Fruit fly (Drosophila melanogaster): ENCODE data around the gene CG1662.

The CG1662 gene

DNA sequence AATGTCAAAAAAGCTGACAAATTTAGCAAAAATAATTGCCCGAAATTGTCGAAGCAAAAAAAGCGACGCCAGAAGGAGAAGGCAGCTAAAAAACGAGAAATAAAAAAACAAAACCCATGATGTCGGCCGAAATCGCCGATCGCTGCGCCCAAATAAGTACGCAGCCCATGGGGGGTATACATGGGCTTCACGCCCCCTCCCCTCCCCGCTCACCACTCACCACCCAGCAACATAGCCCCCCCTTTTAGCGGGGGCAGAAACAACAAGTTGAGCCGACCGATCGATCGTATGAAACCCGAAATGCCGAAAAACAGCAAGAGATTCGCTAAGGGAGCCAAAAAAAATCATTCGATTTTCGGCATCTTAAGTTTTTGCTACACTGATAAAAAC, 8.6 kb downstream of the CG1662 start (continued):
- TF ChIP-seq CG18262 (tag; optimal IDR thresholded peaks at IDR 0.05), result no peak
- TF ChIP-seq CG10267 (tag; optimal IDR thresholded peaks at IDR 0.05), result no peak
- TF ChIP-seq rib (GFP tag; IDR thresholded peaks at IDR 0.05), result peak; percentile 92
- no peak for TF ChIP-seq Atf6 (GFP tag; IDR thresholded peaks at IDR 0.05)
- peak; percentile 86 for TF ChIP-seq CG10543 (GFP tag; optimal IDR thresholded peaks at IDR 0.05)
- no peak for TF ChIP-seq dpn (GFP tag; optimal IDR thresholded peaks at IDR 0.05)
- TF ChIP-seq btn (GFP tag; optimal IDR thresholded peaks at IDR 0.05), result no peak
- no peak for TF ChIP-seq CG12659 (GFP tag; optimal IDR thresholded peaks at IDR 0.05)
- no peak for TF ChIP-seq CG2120 (GFP tag; optimal IDR thresholded peaks at IDR 0.05)
- TF ChIP-seq CG8290 (GFP tag; optimal IDR thresholded peaks at IDR 0.05), result no peak
- peak in 1 of 2 experiments; percentile 50 for TF ChIP-seq CG8290 (tag; optimal IDR thresholded peaks at IDR 0.05)
- TF ChIP-seq B-H2 (GFP tag; optimal IDR thresholded peaks at IDR 0.05), result peak; percentile 49
- TF ChIP-seq CG30020 (tag; optimal IDR thresholded peaks at IDR 0.05), result no peak
- TF ChIP-seq amos (GFP tag; IDR thresholded peaks at IDR 0.05; ENCODE audit: partially characterized antibody), result peak; percentile 30; the same call in 1 of the 2 replicates
- no peak for TF ChIP-seq CG14050 (GFP tag; IDR thresholded peaks at IDR 0.05)
- TF ChIP-seq onecut (GFP tag; IDR thresholded peaks at IDR 0.05), result peak; percentile 56
- TF ChIP-seq CG33557 (GFP tag; optimal IDR thresholded peaks at IDR 0.05), result no peak
- TF ChIP-seq lab (GFP tag; optimal IDR thresholded peaks at IDR 0.05), result no peak
- no peak for TF ChIP-seq gro (GFP tag; optimal IDR thresholded peaks at IDR 0.05)
- TF ChIP-seq Mes4 (GFP tag; optimal IDR thresholded peaks at IDR 0.05), result no peak
- no peak for TF ChIP-seq Hr51 (GFP tag; optimal IDR thresholded peaks at IDR 0.05)
- TF ChIP-seq unc-4 (GFP tag; IDR thresholded peaks at IDR 0.05; ENCODE audit: partially characterized antibody), result no peak
- TF ChIP-seq kah (GFP tag; optimal IDR thresholded peaks at IDR 0.05), result no peak
- TF ChIP-seq Deaf1 (tag; optimal IDR thresholded peaks at IDR 0.05), result peak; percentile 93
- no peak for TF ChIP-seq Hey (tag; optimal IDR thresholded peaks at IDR 0.05)
- TF ChIP-seq lov (optimal IDR thresholded peaks at IDR 0.05), result no peak
- TF ChIP-seq lov (GFP tag; IDR thresholded peaks at IDR 0.05), result no peak
- TF ChIP-seq Abd-B (GFP tag; optimal IDR thresholded peaks at IDR 0.05), result no peak
- no peak for TF ChIP-seq pho (GFP tag; optimal IDR thresholded peaks at IDR 0.05)
- TF ChIP-seq CG12769 (tag; optimal IDR thresholded peaks at IDR 0.05), result peak; percentile 72
- TF ChIP-seq HHEX (GFP tag; optimal IDR thresholded peaks at IDR 0.05), result no peak
- no peak for TF ChIP-seq pzg (GFP tag; optimal IDR thresholded peaks at IDR 0.05)
- no peak for TF ChIP-seq Atf-2 (GFP tag; optimal IDR thresholded peaks at IDR 0.05)
- TF ChIP-seq CG6175 (GFP tag; IDR thresholded peaks at IDR 0.05), result peak; percentile 85
- no peak for TF ChIP-seq Oli (tag; optimal IDR thresholded peaks at IDR 0.05)
- no peak for TF ChIP-seq nmo (GFP tag; optimal IDR thresholded peaks at IDR 0.05)
- TF ChIP-seq HmgZ (tag; optimal IDR thresholded peaks at IDR 0.05), result peak; percentile 24
- no peak for TF ChIP-seq CG11504 (tag; optimal IDR thresholded peaks at IDR 0.05)
- no peak for TF ChIP-seq CG12071 (GFP tag; optimal IDR thresholded peaks at IDR 0.05)
- peak; percentile 35 for TF ChIP-seq abd-A (tag; optimal IDR thresholded peaks at IDR 0.05)
- TF ChIP-seq CG3847 (GFP tag; IDR thresholded peaks at IDR 0.05), result no peak
- TF ChIP-seq salm (tag; optimal IDR thresholded peaks at IDR 0.05), result no peak
- no peak for TF ChIP-seq kay (GFP tag; optimal IDR thresholded peaks at IDR 0.05)
- TF ChIP-seq CG12299 (tag; optimal IDR thresholded peaks at IDR 0.05), result no peak
- TF ChIP-seq CG13287 (GFP tag; IDR thresholded peaks at IDR 0.05; ENCODE audit: partially characterized antibody), result peak; percentile 13; the same call in 1 of the 2 replicates
- peak; percentile 5; the same call in 1 of the 2 replicates for TF ChIP-seq Rfx (GFP tag; IDR thresholded peaks at IDR 0.05)
- TF ChIP-seq crol (GFP tag; IDR thresholded peaks at IDR 0.05), result peak; percentile 99
- peak; percentile 71; the same call in 2 of the 3 replicates for TF ChIP-seq sr (GFP tag; IDR thresholded peaks at IDR 0.05)
- peak; percentile 39 for TF ChIP-seq CG34376 (GFP tag; optimal IDR thresholded peaks at IDR 0.05)
- TF ChIP-seq pfk (GFP tag; optimal IDR thresholded peaks at IDR 0.05), result no peak
- TF ChIP-seq MBD-R2 (GFP tag; IDR thresholded peaks at IDR 0.05), result peak; percentile 28; the same call in 1 of the 2 replicates

Data from whole organism, embryonic.